Fruit fly (Drosophila melanogaster): ENCODE measurements around the gene CG1792.

The CG1792 gene

DNA sequence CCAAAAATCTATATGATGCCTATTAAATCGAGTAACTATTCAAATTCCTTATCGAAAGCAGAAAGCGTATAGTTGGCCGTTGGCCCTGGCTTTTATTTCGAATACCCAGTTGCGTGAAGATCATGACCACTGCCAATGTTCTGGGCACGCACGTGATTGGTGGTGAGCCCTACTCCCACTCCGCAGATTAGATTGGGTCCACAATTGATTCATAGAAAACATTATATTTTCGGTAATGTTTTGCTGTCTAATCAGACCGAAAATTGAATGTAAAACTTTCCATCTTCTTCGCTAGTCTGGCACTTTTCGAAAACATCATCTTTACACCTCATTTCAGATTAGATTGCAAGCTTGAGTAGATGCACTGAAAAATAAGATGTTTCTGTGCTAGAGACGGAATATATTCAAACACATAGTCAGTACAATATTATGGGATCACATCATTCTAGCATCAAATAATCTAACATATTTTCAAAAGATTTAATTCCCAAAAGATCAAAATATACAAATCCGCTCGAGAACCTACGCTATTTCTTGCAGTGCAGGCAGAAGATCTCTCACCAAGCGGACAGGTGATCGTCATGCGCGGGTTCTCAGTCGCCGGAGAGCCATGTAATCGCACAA is 23.7 kb upstream of the CG1792 start, which contains the start of gene CG1774:
Gene CG1774 (plus strand): TSS at position 548 of the 624 bp plus-strand sequence.
- TF ChIP-seq bowl (GFP tag; IDR thresholded peaks at IDR 0.05) (0 out of 2 replicates have a peak, but pooled peaks have one; percentile 28), CG30403 (GFP tag; optimal IDR thresholded peaks at IDR 0.05) (peak; percentile 84), CG9797 (GFP tag; optimal IDR thresholded peaks at IDR 0.05) (no peak), CG7786 (GFP tag; optimal IDR thresholded peaks at IDR 0.05) (peak; percentile 87), CG2712 (tag; optimal IDR thresholded peaks at IDR 0.05) (peak; percentile 76), Lhr (GFP tag; optimal IDR thresholded peaks at IDR 0.05) (no peak), prd (optimal IDR thresholded peaks at IDR 0.05) (no peak), prd (GFP tag; IDR thresholded peaks at IDR 0.05) (peak; percentile 78), zen (tag; optimal IDR thresholded peaks at IDR 0.05) (peak; percentile 53), Doc3 (GFP tag; IDR thresholded peaks at IDR 0.05; ENCODE audit: partially characterized antibody) (no peak), fd102C (GFP tag; optimal IDR thresholded peaks at IDR 0.05) (no peak), zf30C (GFP tag; optimal IDR thresholded peaks at IDR 0.05) (peak; percentile 73), Kr (GFP tag; optimal IDR thresholded peaks at IDR 0.05) (no peak), CG13775 (GFP tag; optimal IDR thresholded peaks at IDR 0.05) (peak; percentile 75), org-1 (GFP tag; optimal IDR thresholded peaks at IDR 0.05) (peak; percentile 76), CG34224 (GFP tag; IDR thresholded peaks at IDR 0.05; ENCODE audit: partially characterized antibody) (no peak), eyg (GFP tag; optimal IDR thresholded peaks at IDR 0.05) (peak; percentile 55), ind (GFP tag; optimal IDR thresholded peaks at IDR 0.05) (peak; percentile 81), NC2α (GFP tag; optimal IDR thresholded peaks at IDR 0.05) (no peak), Atf-2 (GFP tag; optimal IDR thresholded peaks at IDR 0.05) (peak; percentile 60), Awh (GFP tag; IDR thresholded peaks at IDR 0.05) (peak; percentile 47; the same call in 1 of the 2 replicates), slbo (GFP tag; IDR thresholded peaks at IDR 0.05) (peak; percentile 91), rib (GFP tag; IDR thresholded peaks at IDR 0.05) (peak; percentile 87), HLHmδ (GFP tag; optimal IDR thresholded peaks at IDR 0.05) (no peak), CG8359 (GFP tag; optimal IDR thresholded peaks at IDR 0.05; ENCODE audit: borderline replicate concordance) (peak; percentile 27), Blimp-1 (GFP tag; optimal IDR thresholded peaks at IDR 0.05) (peak; percentile 68), Drgx (GFP tag; IDR thresholded peaks at IDR 0.05) (peak; percentile 69), CG11695 (GFP tag; IDR thresholded peaks at IDR 0.05) (peak; percentile 79), CG12942 (GFP tag; optimal IDR thresholded peaks at IDR 0.05) (peak; percentile 54), grau (tag; optimal IDR thresholded peaks at IDR 0.05) (peak; percentile 85), her (GFP tag; optimal IDR thresholded peaks at IDR 0.05) (peak; percentile 83), CG31388 (GFP tag; optimal IDR thresholded peaks at IDR 0.05) (no peak), Poxn (GFP tag; IDR thresholded peaks at IDR 0.05) (peak; percentile 63), CG6689 (GFP tag; IDR thresholded peaks at IDR 0.05) (peak; percentile 31; the same call in 1 of the 2 replicates), Ets97D (GFP tag; optimal IDR thresholded peaks at IDR 0.05) (peak; percentile 26), wdn (GFP tag; IDR thresholded peaks at IDR 0.05) (peak; percentile 65; the same call in 1 of the 2 replicates), da (GFP tag; optimal IDR thresholded peaks at IDR 0.05) (no peak), psq (GFP tag; optimal IDR thresholded peaks at IDR 0.05) (no peak), CG8765 (GFP tag; IDR thresholded peaks at IDR 0.05) (peak; percentile 40; the same call in 1 of the 2 replicates), CG7839 (tag; optimal IDR thresholded peaks at IDR 0.05) (peak; percentile 85), Atf3 (GFP tag; optimal IDR thresholded peaks at IDR 0.05) (no peak), CG12155 (GFP tag; optimal IDR thresholded peaks at IDR 0.05) (peak; percentile 83), Eip74EF (GFP tag; optimal IDR thresholded peaks at IDR 0.05) (peak in 1 of 2 experiments; percentile 37), toy (GFP tag; IDR thresholded peaks at IDR 0.05) (peak; percentile 65), Bdp1 (GFP tag; optimal IDR thresholded peaks at IDR 0.05) (peak; percentile 49), pzg (GFP tag; optimal IDR thresholded peaks at IDR 0.05) (peak; percentile 16), CG9932 (GFP tag; IDR thresholded peaks at IDR 0.05) (peak; percentile 83), CG3407 (GFP tag; optimal IDR thresholded peaks at IDR 0.05) (peak; percentile 37), CG18011 (GFP tag; optimal IDR thresholded peaks at IDR 0.05) (peak; percentile 12), mld (GFP tag; IDR thresholded peaks at IDR 0.05; ENCODE audit: partially characterized antibody) (no peak)

Measured in whole organism, embryonic.